Worm (Caenorhabditis elegans) whole organism, mixed stage, embryonic: Measurements from ENCODE around the gene C16C10.2.

Experiments
- M03D4.4 ChIP-seq: sonication (generic microtip); optimal IDR thresholded peaks from 2 replicates; lab custom pipeline; 2017; ENCODE audit warnings: mild to moderate bottlenecking, missing genetic modification characterization, missing compliant biosample characterization
- blmp-1 ChIP-seq: fragments of 150-350 bp; optimal IDR thresholded peaks from 2 replicates; lab custom pipeline; 2014; ENCODE audit warnings: missing biosample characterization, missing genetic modification characterization
- ceh-39 ChIP-seq: fragments of 150-350 bp; optimal IDR thresholded peaks from 2 replicates; lab custom pipeline; 2014; ENCODE audit warnings: missing biosample characterization, missing genetic modification characterization
- ceh-43 ChIP-seq: fragments of 200-800 bp; sonication (Bioruptor generic); optimal IDR thresholded peaks from 2 replicates; lab custom pipeline; 2018; ENCODE audit warnings: mild to moderate bottlenecking, missing genetic modification characterization, moderate library complexity, missing compliant biosample characterization
- ces-1 ChIP-seq: fragments of 150-350 bp; optimal IDR thresholded peaks from 2 replicates; lab custom pipeline; 2014; ENCODE audit warnings: missing biosample characterization, missing genetic modification reagents, missing genetic modification characterization
- cnd-1 ChIP-seq: fragments of 200-800 bp; sonication (Bioruptor generic); optimal IDR thresholded peaks from 2 replicates; lab custom pipeline; 2018; ENCODE audit warnings: mild to moderate bottlenecking, missing genetic modification characterization, missing compliant biosample characterization
- drap-1 ChIP-seq: fragments of 200-800 bp; sonication (Bioruptor generic); optimal IDR thresholded peaks from 3 replicates; lab custom pipeline; 2018; ENCODE audit warnings: mild to moderate bottlenecking, missing genetic modification characterization, missing compliant biosample characterization
- elt-1 ChIP-seq: sonication (generic microtip); optimal IDR thresholded peaks from 2 replicates; lab custom pipeline; 2017; ENCODE audit warnings: missing genetic modification characterization, mild to moderate bottlenecking, missing compliant biosample characterization, antibody characterized with exemption, moderate library complexity, borderline replicate concordance; ENCODE audit not compliant: insufficient read depth
- elt-3 ChIP-seq: fragments of 150-350 bp; optimal IDR thresholded peaks from 2 replicates; lab custom pipeline; 2014; ENCODE audit warnings: missing biosample characterization, missing genetic modification characterization
- flh-1 ChIP-seq: fragments of 200-800 bp; sonication (Bioruptor generic); optimal IDR thresholded peaks from 2 replicates; lab custom pipeline; 2018; ENCODE audit warnings: mild to moderate bottlenecking, missing genetic modification characterization, moderate library complexity, missing compliant biosample characterization
- ham-2 ChIP-seq: fragments of 200-800 bp; sonication (Bioruptor generic); optimal IDR thresholded peaks from 2 replicates; lab custom pipeline; 2018; ENCODE audit warnings: mild to moderate bottlenecking, missing genetic modification characterization, missing compliant biosample characterization
- lin-13 ChIP-seq: fragments of 150-350 bp; optimal IDR thresholded peaks from 2 replicates; lab custom pipeline; 2014; ENCODE audit warnings: missing biosample characterization, missing genetic modification characterization
- lin-32 ChIP-seq: fragments of 200-800 bp; sonication (Bioruptor generic); optimal IDR thresholded peaks from 2 replicates; lab custom pipeline; 2018; ENCODE audit warnings: mild to moderate bottlenecking, missing genetic modification characterization, missing compliant biosample characterization
- lsy-2 ChIP-seq: fragments of 150-350 bp; optimal IDR thresholded peaks from 2 replicates; lab custom pipeline; 2014; ENCODE audit warnings: missing biosample characterization, missing genetic modification characterization
- mab-5 ChIP-seq: fragments of 150-350 bp; optimal IDR thresholded peaks from 2 replicates; lab custom pipeline; 2014; ENCODE audit warnings: missing biosample characterization, missing genetic modification characterization
- mep-1 ChIP-seq: fragments of 150-350 bp; optimal IDR thresholded peaks from 2 replicates; lab custom pipeline; 2017; ENCODE audit warnings: missing biosample characterization, missing genetic modification reagents, missing genetic modification characterization, inconsistent platforms
- mls-2 ChIP-seq: sonication (generic microtip); optimal IDR thresholded peaks from 2 replicates; lab custom pipeline; 2016; ENCODE audit warnings: mild to moderate bottlenecking, missing genetic modification characterization, moderate library complexity, missing compliant biosample characterization
- nhr-12 ChIP-seq: fragments of 150-350 bp; optimal IDR thresholded peaks from 2 replicates; lab custom pipeline; 2014; ENCODE audit warnings: missing biosample characterization, missing genetic modification characterization
- nhr-237 ChIP-seq: fragments of 150-350 bp; optimal IDR thresholded peaks from 2 replicates; lab custom pipeline; 2014; ENCODE audit warnings: missing biosample characterization, missing genetic modification characterization
- nhr-28 ChIP-seq: fragments of 150-350 bp; optimal IDR thresholded peaks from 2 replicates; lab custom pipeline; 2014; ENCODE audit warnings: missing biosample characterization, missing genetic modification characterization
- sem-2 ChIP-seq: fragments of 200-800 bp; sonication (Bioruptor generic); optimal IDR thresholded peaks from 2 replicates; lab custom pipeline; 2018; ENCODE audit warnings: mild to moderate bottlenecking, missing genetic modification characterization, missing compliant biosample characterization
- tbx-8 ChIP-seq: fragments of 200-800 bp; sonication (Bioruptor generic); optimal IDR thresholded peaks from 2 replicates; lab custom pipeline; 2018; ENCODE audit warnings: mild to moderate bottlenecking, missing genetic modification characterization, moderate library complexity, missing compliant biosample characterization
- unc-120 ChIP-seq: sonication (generic microtip); optimal IDR thresholded peaks from 2 replicates; lab custom pipeline; 2017; ENCODE audit warnings: missing genetic modification characterization, missing compliant biosample characterization; ENCODE audit not compliant: poor library complexity, severe bottlenecking
- unc-39 ChIP-seq: fragments of 150-350 bp; optimal IDR thresholded peaks from 2 replicates; lab custom pipeline; 2014; ENCODE audit warnings: missing biosample characterization, missing genetic modification characterization
- unc-62 ChIP-seq: fragments of 150-350 bp; optimal IDR thresholded peaks from 2 replicates; lab custom pipeline; 2014; ENCODE audit warnings: missing biosample characterization, missing genetic modification reagents, missing genetic modification characterization
- zip-8 ChIP-seq: fragments of 150-350 bp; optimal IDR thresholded peaks from 2 replicates; lab custom pipeline; 2014; ENCODE audit warnings: missing biosample characterization, missing genetic modification characterization
- ztf-11 ChIP-seq: fragments of 150-350 bp; optimal IDR thresholded peaks from 2 replicates; lab custom pipeline; 2014; ENCODE audit warnings: missing biosample characterization, missing genetic modification characterization

C16C10.2 gene

ce11 chrIII:4191091-4191638 is 12.7 kb upstream of the C16C10.2 start, which contains the start of gene dnj-16:
Gene dnj-16 (plus strand): TSS chrIII:4191141.
- peak; percentile 11 for TF ChIP-seq lsy-2
- TF ChIP-seq zip-8 (tag; lab: Kevin White, UChicago) = no peak
- TF ChIP-seq mep-1 = peak; percentile 19
- TF ChIP-seq lin-32 (GFP tag; lab: Kevin White, UChicago) = no peak
- peak; percentile 83 for TF ChIP-seq ces-1 (GFP tag; lab: Kevin White, UChicago)
- TF ChIP-seq nhr-237 (tag; lab: Kevin White, UChicago) = peak; percentile 1

ce11 chrIII:4190241-4190640 is 11.8 kb upstream of the C16C10.2 start, which contains the start of gene spp-28:
Gene spp-28 (minus strand): TSS chrIII:4190341.
- TF ChIP-seq flh-1 (GFP tag; lab: Kevin White, UChicago) = no peak
- no peak for TF ChIP-seq M03D4.4 (tag; lab: Kevin White, UChicago)
- no peak for TF ChIP-seq blmp-1 (tag; lab: Kevin White, UChicago)
- TF ChIP-seq mab-5 = no peak

ce11 chrIII:4189602-4190001 is 11.1 kb upstream of the C16C10.2 start:
- TF ChIP-seq sem-2 = no peak
- peak; percentile 88 for TF ChIP-seq elt-3 (tag; lab: Kevin White, UChicago)
- TF ChIP-seq unc-62 (GFP tag; lab: Kevin White, UChicago) = peak; percentile 0
- TF ChIP-seq mls-2 = no peak
- TF ChIP-seq lsy-2 = no peak
- peak; percentile 92 for TF ChIP-seq blmp-1 (tag; lab: Kevin White, UChicago)
- TF ChIP-seq unc-39 (tag; lab: Kevin White, UChicago) = no peak
- TF ChIP-seq ham-2 (GFP tag; lab: Kevin White, UChicago) = peak; percentile 15
- peak; percentile 74 for TF ChIP-seq elt-1

ce11 chrIII:4187845-4188244 is 9.4 kb upstream of the C16C10.2 start, which contains the start of gene R74.2:
Gene R74.2 (plus strand): TSS chrIII:4188160.
- TF ChIP-seq elt-3 (tag; lab: Kevin White, UChicago) = peak; percentile 77
- TF ChIP-seq ces-1 (GFP tag; lab: Kevin White, UChicago) = no peak
- no peak for TF ChIP-seq nhr-28 (tag; lab: Kevin White, UChicago)
- peak; percentile 81 for TF ChIP-seq blmp-1 (tag; lab: Kevin White, UChicago)
- peak; percentile 20 for TF ChIP-seq unc-62 (GFP tag; lab: Kevin White, UChicago)
- no peak for TF ChIP-seq lin-13 (tag; lab: Kevin White, UChicago)
- peak; percentile 84 for TF ChIP-seq zip-8 (tag; lab: Kevin White, UChicago)
- no peak for TF ChIP-seq nhr-12 (tag; lab: Kevin White, UChicago)
- no peak for TF ChIP-seq tbx-8 (GFP tag; lab: Kevin White, UChicago)
- no peak for TF ChIP-seq ceh-39
- TF ChIP-seq ztf-11 = no peak

- TF ChIP-seq ces-1 (GFP tag; lab: Kevin White, UChicago) (no peak), unc-120 (tag; lab: Kevin White, UChicago) (no peak), lin-13 (tag; lab: Kevin White, UChicago) (no peak), zip-8 (tag; lab: Kevin White, UChicago) (no peak), cnd-1 (tag; lab: Kevin White, UChicago) (no peak), mab-5 (no peak), unc-62 (GFP tag; lab: Kevin White, UChicago) (no peak)
- TF ChIP-seq, all 35 proteins: peak for 0
These were observed 8.4 kb upstream of the C16C10.2 start, which contains the start of gene lars-1 for ce11 chrIII:4186751-4187309. Gene lars-1 (minus strand): TSS chrIII:4186801.

- TF ChIP-seq nhr-28 (tag; lab: Kevin White, UChicago) (no peak), nhr-12 (tag; lab: Kevin White, UChicago) (no peak), zip-8 (tag; lab: Kevin White, UChicago) (no peak), tbx-8 (GFP tag; lab: Kevin White, UChicago) (no peak), unc-62 (GFP tag; lab: Kevin White, UChicago) (no peak)
- TF ChIP-seq, all 35 proteins: peak for 0
These were observed 2.9 kb upstream of the C16C10.2 start, which contains the start of gene C16C10.1 for ce11 chrIII:4181338-4181737. Gene C16C10.1 (minus strand): TSS chrIII:4181438.

ce11 chrIII:4176109-4176596 is 2.3 kb downstream of the C16C10.2 start, which contains the start of the genes hrde-1 and C16C10.13:
Gene hrde-1 (minus strand): TSS chrIII:4176159.
Gene C16C10.13 (plus strand): TSS chrIII:4176440.
- TF ChIP-seq tbx-8 (GFP tag; lab: Kevin White, UChicago) (no peak), unc-62 (GFP tag; lab: Kevin White, UChicago) (no peak), elt-3 (tag; lab: Kevin White, UChicago) (no peak), lsy-2 (no peak), ceh-43 (GFP tag; lab: Kevin White, UChicago) (no peak), drap-1 (GFP tag; lab: Kevin White, UChicago) (no peak), sem-2 (no peak), elt-1 (no peak), nhr-28 (tag; lab: Kevin White, UChicago) (no peak), unc-120 (tag; lab: Kevin White, UChicago) (no peak), ztf-11 (no peak)
